Fruit fly (Drosophila melanogaster) whole organism, embryonic: ENCODE data around the gene CG7806.

ENCODE experiments used
- Atf-2 ChIP-seq: fragments of 200-800 bp; sonication (Bioruptor generic); optimal IDR thresholded peaks from 2 replicates; lab custom pipeline; 2016; ENCODE audit warnings: missing biosample characterization, missing genetic modification characterization
- CG10321 ChIP-seq: fragments of 200-800 bp; sonication (Bioruptor generic); IDR thresholded peaks from 2 replicates; pipeline ENCODE4 v1.3.6; 2022; ENCODE audit warnings: missing biosample characterization, missing genetic modification characterization
- CG10431 ChIP-seq: fragments of 200-800 bp; sonication (Bioruptor generic); optimal IDR thresholded peaks from 3 replicates; lab custom pipeline; 2018; ENCODE audit warnings: missing biosample characterization, mild to moderate bottlenecking, missing genetic modification characterization
- CG10565 ChIP-seq: fragments of 200-800 bp; sonication (Bioruptor generic); optimal IDR thresholded peaks from 3 replicates; lab custom pipeline; 2016; ENCODE audit warnings: missing biosample characterization, mild to moderate bottlenecking, missing genetic modification characterization
- CG14014 ChIP-seq: fragments of 200-800 bp; sonication (Bioruptor generic); IDR thresholded peaks from 2 replicates; pipeline ENCODE4 v1.3.6; 2022; ENCODE audit warnings: missing biosample characterization, missing genetic modification characterization
- CG14860 ChIP-seq: fragments of 200-800 bp; sonication (Bioruptor generic); IDR thresholded peaks from 3 replicates; pipeline ENCODE4 v1.3.6; 2022; ENCODE audit warnings: missing biosample characterization, missing genetic modification characterization; ENCODE audit not compliant: partially characterized antibody
- CG15011 ChIP-seq: fragments of 200-800 bp; sonication (Bioruptor generic); optimal IDR thresholded peaks from 3 replicates; lab custom pipeline; 2018; ENCODE audit warnings: missing biosample characterization, mild to moderate bottlenecking, missing genetic modification characterization
- CG18011 ChIP-seq: fragments of 200-800 bp; sonication (Bioruptor generic); optimal IDR thresholded peaks from 2 replicates; lab custom pipeline; 2017; ENCODE audit warnings: missing biosample characterization, missing genetic modification characterization, mild to moderate bottlenecking, moderate library complexity, missing genotype
- CG1832 ChIP-seq: fragments of 200-800 bp; sonication (Bioruptor generic); optimal IDR thresholded peaks from 2 replicates; lab custom pipeline; 2017; ENCODE audit warnings: missing biosample characterization, mild to moderate bottlenecking, missing genetic modification characterization, inconsistent platforms
- CG18619 ChIP-seq: fragments of 200-800 bp; sonication (Bioruptor generic); optimal IDR thresholded peaks from 3 replicates; lab custom pipeline; 2017; ENCODE audit warnings: missing biosample characterization, mild to moderate bottlenecking, missing genetic modification characterization
- CG2116 ChIP-seq: fragments of 200-800 bp; sonication (Bioruptor generic); optimal IDR thresholded peaks from 3 replicates; lab custom pipeline; 2018; ENCODE audit warnings: missing biosample characterization, mild to moderate bottlenecking, missing genetic modification characterization
- CG30020 ChIP-seq: fragments of 200-800 bp; optimal IDR thresholded peaks from 2 replicates; lab custom pipeline; 2019; ENCODE audit warnings: missing biosample characterization, mild to moderate bottlenecking, missing genetic modification characterization, moderate library complexity
- CG32767 ChIP-seq: fragments of 200-800 bp; sonication (Bioruptor generic); IDR thresholded peaks from 2 replicates; pipeline ENCODE4 v1.3.6; 2022; ENCODE audit warnings: missing biosample characterization, missing genetic modification characterization
- CG34376 ChIP-seq: fragments of 200-800 bp; sonication (Bioruptor generic); optimal IDR thresholded peaks from 2 replicates; lab custom pipeline; 2018; ENCODE audit warnings: missing biosample characterization, mild to moderate bottlenecking, missing genetic modification characterization
- CG6813 ChIP-seq: fragments of 200-800 bp; sonication (Bioruptor generic); optimal IDR thresholded peaks from 2 replicates; lab custom pipeline; 2017; ENCODE audit warnings: missing biosample characterization, missing genetic modification characterization, mild to moderate bottlenecking, moderate library complexity, missing genetic modification reagents
- CG8359 ChIP-seq: fragments of 200-800 bp; sonication (Bioruptor generic); optimal IDR thresholded peaks from 2 replicates; lab custom pipeline; 2017; ENCODE audit warnings: missing biosample characterization, mild to moderate bottlenecking, missing genetic modification characterization, borderline replicate concordance
- Dbx ChIP-seq: fragments of 200-800 bp; sonication (Bioruptor generic); IDR thresholded peaks from 3 replicates; pipeline ENCODE4 v1.3.6; 2022; ENCODE audit warnings: missing biosample characterization, missing genetic modification characterization
- Fer3 ChIP-seq: fragments of 200-800 bp; sonication (Bioruptor generic); optimal IDR thresholded peaks from 2 replicates; lab custom pipeline; 2018; ENCODE audit warnings: missing biosample characterization, mild to moderate bottlenecking, missing genetic modification characterization, moderate library complexity
- H2.0 ChIP-seq: fragments of 200-800 bp; sonication (Bioruptor generic); IDR thresholded peaks from 2 replicates; pipeline ENCODE4 v1.3.6; 2022; ENCODE audit warnings: missing biosample characterization, missing genetic modification characterization
- HLH4C ChIP-seq: fragments of 200-800 bp; sonication (Bioruptor generic); IDR thresholded peaks from 3 replicates; pipeline ENCODE4 v1.3.6; 2022; ENCODE audit warnings: missing biosample characterization, missing genetic modification characterization; ENCODE audit not compliant: partially characterized antibody
- Hr39 ChIP-seq: fragments of >200 bp; optimal IDR thresholded peaks from 2 replicates; lab custom pipeline; 2017
- Lhr ChIP-seq: fragments of 200-800 bp; sonication (Bioruptor generic); optimal IDR thresholded peaks from 3 replicates; lab custom pipeline; 2017; ENCODE audit warnings: mild to moderate bottlenecking, missing biosample characterization, missing genetic modification reagents, missing genetic modification characterization
- MBD-R2 ChIP-seq: fragments of 200-800 bp; sonication (Bioruptor generic); IDR thresholded peaks from 2 replicates; pipeline ENCODE4 v1.3.6; 2022; ENCODE audit warnings: missing biosample characterization, missing genetic modification characterization
- NC2β ChIP-seq: fragments of 200-800 bp; sonication (Bioruptor generic); optimal IDR thresholded peaks from 2 replicates; lab custom pipeline; 2016; ENCODE audit warnings: missing biosample characterization, missing genetic modification characterization
- NfI ChIP-seq: fragments of 200-800 bp; sonication (Bioruptor generic); optimal IDR thresholded peaks from 3 replicates; lab custom pipeline; 2018; ENCODE audit warnings: missing biosample characterization, mild to moderate bottlenecking, missing genetic modification characterization, moderate library complexity
- PHDP ChIP-seq: fragments of 200-800 bp; sonication (Bioruptor generic); optimal IDR thresholded peaks from 3 replicates; lab custom pipeline; 2018; ENCODE audit warnings: missing biosample characterization, mild to moderate bottlenecking, missing genetic modification characterization, moderate library complexity
- Rfx ChIP-seq: fragments of 200-800 bp; sonication (Bioruptor generic); IDR thresholded peaks from 2 replicates; pipeline ENCODE4 v1.3.6; 2022; ENCODE audit warnings: missing biosample characterization, missing genetic modification characterization
- Spps ChIP-seq: fragments of 200-800 bp; sonication (Bioruptor generic); optimal IDR thresholded peaks from 2 replicates; lab custom pipeline; 2018; ENCODE audit warnings: missing biosample characterization, mild to moderate bottlenecking, missing genetic modification characterization
- Trl ChIP-seq, 3 experiments: fragments of >200 bp in 2 of 3; fragments of 200-800 bp in 1 of 3; sonication (Bioruptor generic) in 1 of 3; optimal IDR thresholded peaks; 2 replicates in 1 of 3; 3 replicates in 2 of 3; lab custom pipeline; 2016 to 2017; ENCODE audit warnings: missing biosample characterization in 1 of 3, missing genetic modification characterization in 1 of 3
- bsh ChIP-seq, 2 experiments: fragments of 200-800 bp; sonication (Bioruptor generic); optimal IDR thresholded peaks; 2 replicates each; lab custom pipeline; 2017 to 2018; ENCODE audit warnings: mild to moderate bottlenecking in 2 of 2, missing biosample characterization in 2 of 2, missing genetic modification characterization in 2 of 2, moderate library complexity in 1 of 2
- caup ChIP-seq: fragments of 200-800 bp; sonication (Bioruptor generic); optimal IDR thresholded peaks from 3 replicates; lab custom pipeline; 2017; ENCODE audit warnings: missing biosample characterization, mild to moderate bottlenecking, missing genetic modification characterization, moderate library complexity; ENCODE audit not compliant: severe bottlenecking
- chif ChIP-seq, 2 experiments: fragments of 200-800 bp; sonication (Bioruptor generic); optimal IDR thresholded peaks; 3 replicates each; lab custom pipeline; 2016; ENCODE audit warnings: missing biosample characterization in 2 of 2, missing genetic modification characterization in 2 of 2
- corto ChIP-seq: fragments of 200-800 bp; sonication (Bioruptor generic); optimal IDR thresholded peaks from 2 replicates; lab custom pipeline; 2016; ENCODE audit warnings: missing biosample characterization, mild to moderate bottlenecking, missing genetic modification characterization, moderate library complexity
- esg ChIP-seq: fragments of 200-800 bp; sonication (Bioruptor generic); conservative IDR thresholded peaks from 2 replicates; pipeline ENCODE4 v1.3.6; 2022; ENCODE audit warnings: missing biosample characterization, missing genetic modification characterization
- grau ChIP-seq: fragments of 200-800 bp; optimal IDR thresholded peaks from 3 replicates; lab custom pipeline; 2019; ENCODE audit warnings: missing biosample characterization, mild to moderate bottlenecking, missing genetic modification characterization, moderate library complexity
- hkb ChIP-seq, 2 experiments: fragments of 200-800 bp in 1 of 2; fragments of >200 bp in 1 of 2; sonication (Bioruptor generic) in 1 of 2; IDR thresholded peaks in 1 of 2; optimal IDR thresholded peaks in 1 of 2; 2 replicates each; pipeline versions ENCODE4 v1.3.6 to Lab custom; 2017 to 2022; ENCODE audit warnings: missing biosample characterization in 1 of 2, missing genetic modification characterization in 1 of 2
- jing ChIP-seq: fragments of 200-800 bp; sonication (Bioruptor generic); optimal IDR thresholded peaks from 2 replicates; lab custom pipeline; 2018; ENCODE audit warnings: missing biosample characterization, mild to moderate bottlenecking, missing genetic modification characterization
- kah ChIP-seq: fragments of 200-800 bp; sonication (Bioruptor generic); optimal IDR thresholded peaks from 2 replicates; lab custom pipeline; 2018; ENCODE audit warnings: missing biosample characterization, mild to moderate bottlenecking, missing genetic modification characterization
- lbe ChIP-seq: fragments of 200-800 bp; sonication (Bioruptor generic); optimal IDR thresholded peaks from 2 replicates; lab custom pipeline; 2016; ENCODE audit warnings: missing biosample characterization, mild to moderate bottlenecking, missing genetic modification characterization
- lov ChIP-seq, 2 experiments: fragments of 200-800 bp in 1 of 2; fragments of >200 bp in 1 of 2; sonication (Bioruptor generic) in 1 of 2; IDR thresholded peaks in 1 of 2; optimal IDR thresholded peaks in 1 of 2; 2 replicates in 1 of 2; 3 replicates in 1 of 2; pipeline versions ENCODE4 v1.3.6 to Lab custom; 2017 to 2022; ENCODE audit warnings: missing biosample characterization in 1 of 2, missing genetic modification characterization in 1 of 2
- oc ChIP-seq: fragments of 200-800 bp; sonication (Bioruptor generic); optimal IDR thresholded peaks from 2 replicates; lab custom pipeline; 2018; ENCODE audit warnings: missing biosample characterization, mild to moderate bottlenecking, missing genetic modification characterization, moderate library complexity
- ro ChIP-seq: fragments of 200-800 bp; sonication (Bioruptor generic); IDR thresholded peaks from 2 replicates; pipeline ENCODE4 v1.3.6; 2022; ENCODE audit warnings: missing biosample characterization, missing genetic modification characterization
- row ChIP-seq: fragments of 200-800 bp; sonication (Bioruptor generic); IDR thresholded peaks from 3 replicates; pipeline ENCODE4 v1.3.6; 2022; ENCODE audit warnings: missing biosample characterization, missing genetic modification characterization
- sd ChIP-seq: fragments of 200-800 bp; sonication (Bioruptor generic); optimal IDR thresholded peaks from 3 replicates; lab custom pipeline; 2018; ENCODE audit warnings: missing biosample characterization, mild to moderate bottlenecking, missing genetic modification characterization, moderate library complexity
- sens ChIP-seq: fragments of 200-800 bp; sonication (Bioruptor generic); peaks from one replicate; lab custom pipeline; 2016; ENCODE audit warnings: missing biosample characterization, missing genetic modification characterization
- sisA ChIP-seq: fragments of 200-800 bp; sonication (Bioruptor generic); IDR thresholded peaks from 2 replicates; pipeline ENCODE4 v1.3.6; 2022; ENCODE audit warnings: missing biosample characterization, missing genetic modification characterization
- tio ChIP-seq: fragments of 200-800 bp; sonication (Bioruptor generic); optimal IDR thresholded peaks from 2 replicates; lab custom pipeline; 2017; ENCODE audit warnings: missing biosample characterization, missing genetic modification characterization, inconsistent platforms

Gene CG7806

dm6 chr2L:8346260-8346659 is 35.1 kb downstream of the CG7806 start, which contains the start of gene CG7778 (continued):
- TF ChIP-seq caup (GFP tag; lab: Kevin White, UChicago) (no peak), bsh (GFP tag; optimal IDR thresholded peaks at IDR 0.05; lab: Kevin White, UChicago) (no peak), CG1832 (GFP tag; lab: Kevin White, UChicago) (peak; percentile 65), HLH4C (GFP tag; lab: Robert Waterston, UW) (no peak), CG8359 (no peak), sd (tag; lab: Kevin White, UChicago) (peak; percentile 20), Rfx (GFP tag; lab: Robert Waterston, UW) (no peak), chif (GFP tag; optimal IDR thresholded peaks at IDR 0.05; lab: Kevin White, UChicago) (no peak), NC2β (GFP tag; lab: Kevin White, UChicago) (no peak), Atf-2 (GFP tag; lab: Kevin White, UChicago) (no peak), CG6813 (GFP tag; lab: Kevin White, UChicago) (no peak), Hr39 (lab: Kevin White, UChicago) (no peak), sisA (GFP tag; lab: Robert Waterston, UW) (no peak), Fer3 (tag; lab: Kevin White, UChicago) (no peak), esg (GFP tag; lab: Robert Waterston, UW) (no peak), Spps (tag; lab: Kevin White, UChicago) (no peak), CG34376 (GFP tag; lab: Kevin White, UChicago) (no peak), Trl (optimal IDR thresholded peaks at IDR 0.05; lab: Kevin White, UChicago) (peak; percentile 60 to 65), Trl (GFP tag; optimal IDR thresholded peaks at IDR 0.05; lab: Kevin White, UChicago) (no peak)
- TF ChIP-seq, all 482 proteins: peak for 11

dm6 chr2L:8350560-8351171 is 39.5 kb downstream of the CG7806 start:
- TF ChIP-seq CG15011 (peak; percentile 47), sens (peak; percentile 55), oc (no peak), CG32767 (GFP tag; lab: Robert Waterston, UW) (no peak), H2.0 (GFP tag; lab: Robert Waterston, UW) (0 out of 2 replicates have a peak, but pooled peaks have one; percentile 8), tio (GFP tag; lab: Kevin White, UChicago) (no peak), CG10431 (GFP tag; lab: Kevin White, UChicago) (no peak), kah (no peak), corto (GFP tag; lab: Kevin White, UChicago) (no peak), hkb (optimal IDR thresholded peaks at IDR 0.05; lab: Kevin White, UChicago) (no peak), hkb (GFP tag; IDR thresholded peaks at IDR 0.05; lab: Robert Waterston, UW) (peak; percentile 72), Hr39 (lab: Kevin White, UChicago) (no peak), CG10321 (GFP tag; lab: Robert Waterston, UW) (no peak), CG18619 (GFP tag; lab: Kevin White, UChicago) (peak; percentile 8), MBD-R2 (GFP tag; lab: Robert Waterston, UW) (no peak), Dbx (peak; percentile 25; the same call in 1 of the 3 replicates), lbe (GFP tag; lab: Kevin White, UChicago) (no peak), row (no peak), jing (GFP tag; lab: Kevin White, UChicago) (no peak), Lhr (GFP tag; lab: Kevin White, UChicago) (no peak), CG14014 (GFP tag; lab: Robert Waterston, UW) (peak; percentile 52; the same call in 1 of the 2 replicates), CG30020 (tag; lab: Kevin White, UChicago) (no peak), ro (GFP tag; lab: Robert Waterston, UW) (no peak), PHDP (tag; lab: Kevin White, UChicago) (peak; percentile 69), NfI (GFP tag; lab: Kevin White, UChicago) (peak; percentile 2), CG2116 (GFP tag; lab: Kevin White, UChicago) (no peak), lov (optimal IDR thresholded peaks at IDR 0.05; lab: Kevin White, UChicago) (no peak), lov (GFP tag; IDR thresholded peaks at IDR 0.05; lab: Robert Waterston, UW) (no peak), grau (tag; lab: Kevin White, UChicago) (peak; percentile 25), CG10565 (GFP tag; lab: Kevin White, UChicago) (no peak), CG14860 (GFP tag; lab: Robert Waterston, UW) (no peak), CG18011 (GFP tag; lab: Kevin White, UChicago) (peak; percentile 17)
